Fruit fly (Drosophila melanogaster): ENCODE measurements around the gene Eip75B.

DNA sequence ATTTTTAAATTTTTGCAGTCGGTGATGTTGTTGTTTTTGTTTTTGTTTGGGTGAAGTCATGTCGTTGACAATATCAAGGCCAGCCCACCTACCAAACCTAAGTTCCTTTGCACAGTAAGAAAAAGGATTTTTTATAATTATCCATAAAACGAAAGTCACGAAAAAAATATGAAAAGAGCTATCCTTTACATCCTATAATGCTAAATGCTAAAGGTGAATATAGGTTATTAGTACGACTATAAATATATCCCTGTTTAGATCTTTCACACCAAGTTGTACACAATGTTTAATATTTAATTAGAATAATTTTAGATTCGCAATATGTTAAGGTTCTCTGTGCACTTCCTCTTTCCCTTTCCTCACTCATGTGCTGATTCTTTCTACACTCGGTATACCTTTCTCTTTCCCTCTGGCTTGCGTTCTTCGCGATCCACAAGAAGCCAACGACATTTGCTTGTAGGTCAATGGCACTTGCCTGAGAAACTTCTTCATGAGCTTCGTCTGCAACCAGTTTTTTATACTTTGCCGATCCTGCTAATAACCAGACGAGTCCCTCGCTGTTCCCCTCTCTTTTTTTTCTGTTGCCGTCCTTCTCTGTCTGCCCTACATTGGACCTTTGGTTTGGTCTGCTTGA lies 26.9 kb downstream of the Eip75B start:
- TF ChIP-seq psq (optimal IDR thresholded peaks at IDR 0.05) (no peak), Sin3A (optimal IDR thresholded peaks at IDR 0.05) (no peak)
